Fruit fly (Drosophila melanogaster): ENCODE results near the gene CG14408.

DNA sequence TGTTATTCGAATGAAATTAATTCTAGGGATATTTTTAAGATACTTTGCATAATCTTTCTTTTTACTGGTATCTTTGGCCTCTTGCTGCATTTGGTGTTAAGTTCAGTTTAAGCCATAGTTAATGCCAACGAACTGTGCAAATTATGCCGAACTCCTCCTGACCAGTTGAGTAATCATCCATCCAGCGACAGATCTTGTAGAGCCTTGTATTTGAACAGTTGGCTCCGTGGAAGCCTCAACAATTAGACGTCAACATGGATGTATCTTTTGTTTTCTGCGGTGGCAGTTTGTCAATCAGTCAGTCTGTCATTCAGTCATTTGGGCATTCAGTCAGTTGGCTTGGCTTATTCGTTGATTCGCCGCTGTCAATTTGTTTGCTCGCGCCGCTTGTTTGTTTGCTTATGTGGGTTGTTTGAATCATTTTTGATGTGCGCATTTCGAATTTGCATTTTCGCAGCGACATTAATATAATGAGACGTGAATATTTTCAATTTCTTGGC is 29.2 kb downstream of the CG14408 start:
- TF ChIP-seq CG7045 (GFP tag; optimal IDR thresholded peaks at IDR 0.05) (no peak), Crg-1 (GFP tag; optimal IDR thresholded peaks at IDR 0.05) (no peak), CG14711 (tag; optimal IDR thresholded peaks at IDR 0.05) (no peak), ovo (GFP tag; optimal IDR thresholded peaks at IDR 0.05) (no peak), CG12768 (GFP tag; optimal IDR thresholded peaks at IDR 0.05) (no peak), Mnt (GFP tag; optimal IDR thresholded peaks at IDR 0.05) (no peak)

All from whole organism, adult.